Fruit fly (Drosophila melanogaster) whole organism, embryonic: Measurements from ENCODE around the gene Orco.

Experiments
- CG1024 ChIP-seq: fragments of 200-800 bp; sonication (Bioruptor generic); IDR thresholded peaks from 2 replicates; pipeline ENCODE4 v1.3.6; 2022; ENCODE audit warnings: missing biosample characterization, missing genetic modification characterization
- CG10979 ChIP-seq: fragments of 200-800 bp; sonication (Bioruptor generic); optimal IDR thresholded peaks from 2 replicates; lab custom pipeline; 2018; ENCODE audit warnings: missing biosample characterization, mild to moderate bottlenecking, missing genetic modification characterization, moderate library complexity
- CG11093 ChIP-seq: fragments of 200-800 bp; sonication (Bioruptor generic); IDR thresholded peaks from 3 replicates; pipeline ENCODE4 v1.3.6; 2022; ENCODE audit warnings: missing biosample characterization, missing genetic modification characterization
- CG12942 ChIP-seq: fragments of 200-800 bp; sonication (Bioruptor generic); optimal IDR thresholded peaks from 3 replicates; lab custom pipeline; 2016; ENCODE audit warnings: missing biosample characterization, missing genetic modification characterization
- CG13123 ChIP-seq: fragments of 200-800 bp; sonication (Bioruptor generic); optimal IDR thresholded peaks from 2 replicates; lab custom pipeline; 2016; ENCODE audit warnings: missing biosample characterization, missing genetic modification characterization
- CG14667 ChIP-seq: fragments of 200-800 bp; sonication (Bioruptor generic); IDR thresholded peaks from 2 replicates; pipeline ENCODE4 v1.3.6; 2022; ENCODE audit warnings: missing biosample characterization, missing genetic modification characterization
- CG15269 ChIP-seq: fragments of 200-800 bp; sonication (Bioruptor generic); optimal IDR thresholded peaks from 2 replicates; lab custom pipeline; 2018; ENCODE audit warnings: missing biosample characterization, mild to moderate bottlenecking, missing genetic modification characterization, moderate library complexity
- CG15601 ChIP-seq: fragments of 200-800 bp; sonication (Bioruptor generic); optimal IDR thresholded peaks from 3 replicates; lab custom pipeline; 2019; ENCODE audit warnings: missing biosample characterization, mild to moderate bottlenecking, missing genetic modification characterization, moderate library complexity
- CG1602 ChIP-seq: fragments of 200-800 bp; sonication (Bioruptor generic); optimal IDR thresholded peaks from 3 replicates; lab custom pipeline; 2016; ENCODE audit warnings: missing biosample characterization, missing genetic modification characterization
- CG18011 ChIP-seq: fragments of 200-800 bp; sonication (Bioruptor generic); optimal IDR thresholded peaks from 2 replicates; lab custom pipeline; 2017; ENCODE audit warnings: missing biosample characterization, missing genetic modification characterization, mild to moderate bottlenecking, moderate library complexity, missing genotype
- CG4360 ChIP-seq: fragments of 200-800 bp; sonication (Bioruptor generic); IDR thresholded peaks from 2 replicates; pipeline ENCODE4 v1.3.6; 2022; ENCODE audit warnings: missing biosample characterization, missing genetic modification characterization
- CG4820 ChIP-seq: fragments of 200-800 bp; sonication (Bioruptor generic); optimal IDR thresholded peaks from 3 replicates; lab custom pipeline; 2016; ENCODE audit warnings: missing biosample characterization, missing genetic modification characterization
- CG5180 ChIP-seq: fragments of 200-800 bp; sonication (Bioruptor generic); optimal IDR thresholded peaks from 3 replicates; lab custom pipeline; 2017; ENCODE audit warnings: missing biosample characterization, missing genetic modification characterization, mild to moderate bottlenecking, moderate library complexity, missing genetic modification reagents
- CG6254 ChIP-seq: fragments of 200-800 bp; sonication (Bioruptor generic); optimal IDR thresholded peaks from 3 replicates; lab custom pipeline; 2017; ENCODE audit warnings: mild to moderate bottlenecking, missing biosample characterization, missing genetic modification reagents, missing genetic modification characterization
- CG7928 ChIP-seq: fragments of 200-800 bp; sonication (Bioruptor generic); optimal IDR thresholded peaks from 2 replicates; lab custom pipeline; 2017; ENCODE audit warnings: missing biosample characterization, mild to moderate bottlenecking, missing genetic modification characterization
- CG7963 ChIP-seq: fragments of 200-800 bp; sonication (Bioruptor generic); IDR thresholded peaks from 3 replicates; pipeline ENCODE4 v1.3.6; 2022; ENCODE audit warnings: missing biosample characterization, missing genetic modification characterization; ENCODE audit not compliant: partially characterized antibody
- CG8089 ChIP-seq: fragments of 200-800 bp; sonication (Bioruptor generic); optimal IDR thresholded peaks from 3 replicates; lab custom pipeline; 2016; ENCODE audit warnings: missing biosample characterization, missing genetic modification characterization
- CG8281 ChIP-seq: fragments of 200-800 bp; sonication (Bioruptor generic); optimal IDR thresholded peaks from 2 replicates; lab custom pipeline; 2018; ENCODE audit warnings: missing biosample characterization, mild to moderate bottlenecking, missing genetic modification characterization, moderate library complexity
- CG9437 ChIP-seq: fragments of 200-800 bp; sonication (Bioruptor generic); optimal IDR thresholded peaks from 2 replicates; lab custom pipeline; 2018; ENCODE audit warnings: missing biosample characterization, mild to moderate bottlenecking, missing genetic modification characterization
- CG9932 ChIP-seq: fragments of 200-800 bp; sonication (Bioruptor generic); IDR thresholded peaks from 2 replicates; pipeline ENCODE4 v1.3.6; 2022; ENCODE audit warnings: missing biosample characterization, missing genetic modification characterization
- CTCF ChIP-seq: fragments of 200-800 bp; sonication (Bioruptor generic); optimal IDR thresholded peaks from 2 replicates; lab custom pipeline; 2017; ENCODE audit warnings: missing biosample characterization, mild to moderate bottlenecking, missing genetic modification characterization, moderate library complexity
- CoRest ChIP-seq: fragments of 200-800 bp; sonication (Bioruptor generic); optimal IDR thresholded peaks from 3 replicates; lab custom pipeline; 2018; ENCODE audit warnings: missing biosample characterization, mild to moderate bottlenecking, missing genetic modification characterization, moderate library complexity
- Hmr ChIP-seq: fragments of 200-800 bp; sonication (Bioruptor generic); optimal IDR thresholded peaks from 3 replicates; lab custom pipeline; 2017; ENCODE audit warnings: mild to moderate bottlenecking, missing biosample characterization, missing genetic modification reagents, missing genetic modification characterization
- Hr3 ChIP-seq: fragments of 200-800 bp; sonication (Bioruptor generic); optimal IDR thresholded peaks from 3 replicates; lab custom pipeline; 2016; ENCODE audit warnings: missing biosample characterization, missing genetic modification characterization
- Mad ChIP-seq: fragments of 200-800 bp; sonication (Bioruptor generic); optimal IDR thresholded peaks from 2 replicates; lab custom pipeline; 2016; ENCODE audit warnings: missing biosample characterization, missing genetic modification characterization
- Neu2 ChIP-seq: fragments of 200-800 bp; sonication (Bioruptor generic); optimal IDR thresholded peaks from 3 replicates; lab custom pipeline; 2016; ENCODE audit warnings: missing biosample characterization, missing genetic modification characterization, borderline replicate concordance
- Poxn ChIP-seq: fragments of 200-800 bp; sonication (Bioruptor generic); IDR thresholded peaks from 2 replicates; pipeline ENCODE4 v1.3.6; 2022; ENCODE audit warnings: missing biosample characterization, missing genetic modification characterization
- Side ChIP-seq: fragments of 200-800 bp; sonication (Bioruptor generic); optimal IDR thresholded peaks from 2 replicates; lab custom pipeline; 2016; ENCODE audit warnings: missing biosample characterization, missing genetic modification characterization
- bigmax ChIP-seq: fragments of 200-800 bp; sonication (Bioruptor generic); optimal IDR thresholded peaks from 2 replicates; lab custom pipeline; 2018; ENCODE audit warnings: missing biosample characterization, mild to moderate bottlenecking, missing genetic modification characterization
- cas ChIP-seq: fragments of 200-800 bp; sonication (Bioruptor generic); IDR thresholded peaks from 2 replicates; pipeline ENCODE4 v1.3.6; 2022; ENCODE audit warnings: missing biosample characterization, missing genetic modification characterization
- ci ChIP-seq: fragments of 200-800 bp; sonication (Bioruptor generic); IDR thresholded peaks from 3 replicates; pipeline ENCODE4 v1.3.6; 2022; ENCODE audit warnings: missing biosample characterization, missing genetic modification characterization
- crol ChIP-seq: fragments of 200-800 bp; sonication (Bioruptor generic); IDR thresholded peaks from 2 replicates; pipeline ENCODE4 v1.3.6; 2022; ENCODE audit warnings: missing biosample characterization, missing genetic modification characterization
- dan ChIP-seq: fragments of 200-800 bp; sonication (Bioruptor generic); IDR thresholded peaks from 2 replicates; pipeline ENCODE4 v1.3.6; 2022; ENCODE audit warnings: missing biosample characterization, missing genetic modification characterization
- dmrt99B ChIP-seq: fragments of 200-800 bp; sonication (Bioruptor generic); optimal IDR thresholded peaks from 2 replicates; lab custom pipeline; 2018; ENCODE audit warnings: missing biosample characterization, mild to moderate bottlenecking, missing genetic modification characterization, moderate library complexity
- eve ChIP-seq, 2 experiments: fragments of >200 bp; optimal IDR thresholded peaks; 2 replicates each; lab custom pipeline; 2017; ENCODE audit warnings: missing biosample characterization in 2 of 2, missing genetic modification characterization in 2 of 2
- fd96Cb ChIP-seq: fragments of 200-800 bp; sonication (Bioruptor generic); optimal IDR thresholded peaks from 2 replicates; lab custom pipeline; 2018; ENCODE audit warnings: missing biosample characterization, mild to moderate bottlenecking, missing genetic modification characterization, moderate library complexity
- fu2 ChIP-seq: fragments of 200-800 bp; sonication (Bioruptor generic); optimal IDR thresholded peaks from 2 replicates; lab custom pipeline; 2016; ENCODE audit warnings: missing biosample characterization, missing genetic modification characterization
- gsb-n ChIP-seq: fragments of 200-800 bp; sonication (Bioruptor generic); optimal IDR thresholded peaks from 3 replicates; lab custom pipeline; 2018; ENCODE audit warnings: missing biosample characterization, mild to moderate bottlenecking, missing genetic modification characterization
- ham ChIP-seq: fragments of 200-800 bp; sonication (Bioruptor generic); IDR thresholded peaks from 2 replicates; pipeline ENCODE4 v1.3.6; 2022; ENCODE audit warnings: missing biosample characterization, missing genetic modification characterization
- hbn ChIP-seq: fragments of 200-800 bp; sonication (Bioruptor generic); IDR thresholded peaks from 2 replicates; pipeline ENCODE4 v1.3.6; 2022; ENCODE audit warnings: missing biosample characterization, missing genetic modification characterization; ENCODE audit not compliant: partially characterized antibody
- ind ChIP-seq: fragments of 200-800 bp; sonication (Bioruptor generic); optimal IDR thresholded peaks from 3 replicates; lab custom pipeline; 2016; ENCODE audit warnings: missing biosample characterization, missing genetic modification characterization
- maf-S ChIP-seq: fragments of 200-800 bp; sonication (Bioruptor generic); optimal IDR thresholded peaks from 2 replicates; lab custom pipeline; 2016; ENCODE audit warnings: missing biosample characterization, missing genetic modification characterization
- nau ChIP-seq: fragments of 200-800 bp; sonication (Bioruptor generic); optimal IDR thresholded peaks from 3 replicates; lab custom pipeline; 2017; ENCODE audit warnings: missing biosample characterization, mild to moderate bottlenecking, missing genetic modification characterization, missing genetic modification reagents
- nerfin-2 ChIP-seq: fragments of 200-800 bp; sonication (Bioruptor generic); IDR thresholded peaks from 2 replicates; pipeline ENCODE4 v1.3.6; 2022; ENCODE audit warnings: missing biosample characterization, missing genetic modification characterization; ENCODE audit not compliant: partially characterized antibody
- pan ChIP-seq, 4 experiments: fragments of >200 bp in 3 of 4; fragments of 200-800 bp in 1 of 4; sonication (Bioruptor generic) in 1 of 4; optimal IDR thresholded peaks in 3 of 4; IDR thresholded peaks in 1 of 4; 2 replicates each; pipeline versions ENCODE4 v1.3.6 to Lab custom; 2017 to 2022; ENCODE audit warnings: missing biosample characterization in 2 of 4, missing genetic modification characterization in 2 of 4, mixed read lengths in 1 of 4
- pfk ChIP-seq: fragments of 200-800 bp; sonication (Bioruptor generic); optimal IDR thresholded peaks from 2 replicates; lab custom pipeline; 2018; ENCODE audit warnings: missing biosample characterization, mild to moderate bottlenecking, missing genetic modification characterization, moderate library complexity
- pros ChIP-seq: fragments of 200-800 bp; sonication (Bioruptor generic); optimal IDR thresholded peaks from 3 replicates; lab custom pipeline; 2019; ENCODE audit warnings: missing biosample characterization, mild to moderate bottlenecking, missing genetic modification characterization, moderate library complexity
- ranshi ChIP-seq: fragments of 200-800 bp; sonication (Bioruptor generic); IDR thresholded peaks from 2 replicates; pipeline ENCODE4 v1.3.6; 2022; ENCODE audit warnings: missing biosample characterization, missing genetic modification characterization
- slou ChIP-seq: fragments of 200-800 bp; sonication (Bioruptor generic); optimal IDR thresholded peaks from 3 replicates; lab custom pipeline; 2016; ENCODE audit warnings: missing biosample characterization, missing genetic modification characterization
- ttk ChIP-seq: fragments of 200-800 bp; sonication (Bioruptor generic); IDR thresholded peaks from 2 replicates; pipeline ENCODE4 v2.1.2; 2022; ENCODE audit warnings: missing biosample characterization, missing genetic modification characterization
- usp ChIP-seq: fragments of >200 bp; optimal IDR thresholded peaks from 2 replicates; lab custom pipeline; 2017; ENCODE audit warnings: missing biosample characterization, missing genetic modification characterization

Orco gene

dm6 chr3R:5371563-5371962 is 40.6 kb downstream of the Orco start, which contains the start of gene Polr2F (continued):
- TF ChIP-seq maf-S (GFP tag; lab: Kevin White, UChicago) (peak; percentile 91), CTCF (GFP tag; lab: Kevin White, UChicago) (peak; percentile 44), CG1602 (GFP tag; lab: Kevin White, UChicago) (peak; percentile 80), ham (peak; percentile 43; the same call in 1 of the 2 replicates), CG13123 (GFP tag; lab: Kevin White, UChicago) (peak; percentile 78), CG11093 (no peak), bigmax (GFP tag; lab: Kevin White, UChicago) (peak; percentile 68), Mad (GFP tag; lab: Kevin White, UChicago) (peak; percentile 94), ttk (GFP tag; lab: Robert Waterston, UW) (peak; percentile 66), CoRest (tag; lab: Kevin White, UChicago) (peak; percentile 81), Hmr (GFP tag; lab: Kevin White, UChicago) (peak; percentile 86), gsb-n (tag; lab: Kevin White, UChicago) (peak; percentile 41), usp (no peak), dan (no peak), nerfin-2 (GFP tag; lab: Robert Waterston, UW) (no peak), CG14667 (GFP tag; lab: Robert Waterston, UW) (peak; percentile 74), CG8281 (tag; lab: Kevin White, UChicago) (no peak), fu2 (GFP tag; lab: Kevin White, UChicago) (peak; percentile 95), CG7928 (GFP tag; lab: Kevin White, UChicago) (peak; percentile 92), pros (GFP tag; lab: Kevin White, UChicago) (no peak), pfk (peak; percentile 61), Neu2 (GFP tag; lab: Kevin White, UChicago) (peak; percentile 20), ind (GFP tag; lab: Kevin White, UChicago) (peak; percentile 91), cas (GFP tag; lab: Robert Waterston, UW) (peak; percentile 78), CG6254 (GFP tag; lab: Kevin White, UChicago) (no peak), crol (no peak), nau (no peak), Side (GFP tag; lab: Kevin White, UChicago) (peak; percentile 89), CG10979 (peak; percentile 49), Poxn (GFP tag; lab: Robert Waterston, UW) (no peak; the same call in 1 of the 2 replicates), dmrt99B (no peak), fd96Cb (tag; lab: Kevin White, UChicago) (peak; percentile 44), CG12942 (GFP tag; lab: Kevin White, UChicago) (peak; percentile 88), eve (GFP tag; optimal IDR thresholded peaks at IDR 0.05; lab: Kevin White, UChicago) (no peak), slou (peak; percentile 63), CG15601 (tag; lab: Kevin White, UChicago) (peak; percentile 68), CG18011 (peak; percentile 54), CG1024 (GFP tag; lab: Robert Waterston, UW) (peak; percentile 53), ranshi (GFP tag; lab: Robert Waterston, UW) (peak; percentile 76), hbn (GFP tag; lab: Robert Waterston, UW) (peak; percentile 38; the same call in 1 of the 2 replicates), CG5180 (GFP tag; lab: Kevin White, UChicago) (no peak), CG4820 (GFP tag; lab: Kevin White, UChicago) (peak; percentile 68), CG15269 (tag; lab: Kevin White, UChicago) (no peak), CG9437 (GFP tag; lab: Kevin White, UChicago) (peak; percentile 21), Hr3 (peak; percentile 83), CG4360 (GFP tag; lab: Robert Waterston, UW) (no peak), CG7963 (GFP tag; lab: Robert Waterston, UW) (peak; percentile 41; the same call in 1 of the 3 replicates), CG8089 (GFP tag; lab: Kevin White, UChicago) (peak; percentile 79), CG9932 (GFP tag; lab: Robert Waterston, UW) (peak; percentile 98), pan (optimal IDR thresholded peaks at IDR 0.05; lab: Kevin White, UChicago) (no peak), pan (GFP tag; optimal IDR thresholded peaks at IDR 0.05 in 1 of 2, IDR thresholded peaks at IDR 0.05 in 1 of 2) (peak in 1 of 2 experiments; percentile 75), ci (peak; percentile 89)
